Fruit fly (Drosophila melanogaster) whole organism, embryonic: ENCODE data around the gene Acp36DE.

Experiments
- ATbp ChIP-seq: fragments of 200-800 bp; sonication (Bioruptor generic); optimal IDR thresholded peaks from 2 replicates; lab custom pipeline; 2017; ENCODE audit warnings: missing biosample characterization, mild to moderate bottlenecking, missing genetic modification characterization, missing genetic modification reagents
- Atf3 ChIP-seq: fragments of 200-800 bp; sonication (Bioruptor generic); optimal IDR thresholded peaks from 3 replicates; lab custom pipeline; 2016; ENCODE audit warnings: missing biosample characterization, missing genetic modification characterization
- Blimp-1 ChIP-seq: fragments of 200-800 bp; sonication (Bioruptor generic); optimal IDR thresholded peaks from 3 replicates; lab custom pipeline; 2018; ENCODE audit warnings: missing biosample characterization, missing genetic modification characterization, mild to moderate bottlenecking, moderate library complexity, missing genetic modification reagents
- CG10959 ChIP-seq: fragments of 200-800 bp; sonication (Bioruptor generic); IDR thresholded peaks from 2 replicates; pipeline ENCODE4 v1.3.6; 2022; ENCODE audit warnings: missing biosample characterization, missing genetic modification characterization
- CG12391 ChIP-seq: fragments of 200-800 bp; sonication (Bioruptor generic); optimal IDR thresholded peaks from 3 replicates; lab custom pipeline; 2018; ENCODE audit warnings: missing biosample characterization, mild to moderate bottlenecking, missing genetic modification characterization, moderate library complexity
- CG12769 ChIP-seq: fragments of 200-800 bp; sonication (Bioruptor generic); optimal IDR thresholded peaks from 2 replicates; lab custom pipeline; 2019; ENCODE audit warnings: missing biosample characterization, mild to moderate bottlenecking, missing genetic modification characterization, moderate library complexity
- CG13424 ChIP-seq: fragments of 200-800 bp; sonication (Bioruptor generic); optimal IDR thresholded peaks from 2 replicates; lab custom pipeline; 2019; ENCODE audit warnings: missing biosample characterization, mild to moderate bottlenecking, missing genetic modification characterization, moderate library complexity
- CG14710 ChIP-seq: fragments of 200-800 bp; sonication (Bioruptor generic); optimal IDR thresholded peaks from 3 replicates; lab custom pipeline; 2019; ENCODE audit warnings: missing biosample characterization, mild to moderate bottlenecking, missing genetic modification characterization, moderate library complexity
- CG15601 ChIP-seq: fragments of 200-800 bp; sonication (Bioruptor generic); optimal IDR thresholded peaks from 3 replicates; lab custom pipeline; 2019; ENCODE audit warnings: missing biosample characterization, mild to moderate bottlenecking, missing genetic modification characterization, moderate library complexity
- CG16815 ChIP-seq: fragments of 200-800 bp; sonication (Bioruptor generic); optimal IDR thresholded peaks from 3 replicates; lab custom pipeline; 2017; ENCODE audit warnings: missing biosample characterization, mild to moderate bottlenecking, missing genetic modification characterization
- CG2712 ChIP-seq: fragments of 200-800 bp; optimal IDR thresholded peaks from 3 replicates; lab custom pipeline; 2019; ENCODE audit warnings: missing biosample characterization, mild to moderate bottlenecking, missing genetic modification characterization, moderate library complexity
- CG2875 ChIP-seq: fragments of 200-800 bp; sonication (Bioruptor generic); optimal IDR thresholded peaks from 2 replicates; lab custom pipeline; 2017; ENCODE audit warnings: missing biosample characterization, mild to moderate bottlenecking, missing genetic modification characterization, missing genetic modification reagents
- CG31365 ChIP-seq: fragments of 200-800 bp; sonication (Bioruptor generic); optimal IDR thresholded peaks from 2 replicates; lab custom pipeline; 2018; ENCODE audit warnings: missing biosample characterization, mild to moderate bottlenecking, missing genetic modification characterization
- CG31441 ChIP-seq: fragments of 200-800 bp; sonication (Bioruptor generic); IDR thresholded peaks from 2 replicates; pipeline ENCODE4 v1.3.6; 2022; ENCODE audit warnings: missing biosample characterization, missing genetic modification characterization
- CG3407 ChIP-seq: fragments of 200-800 bp; sonication (Bioruptor generic); optimal IDR thresholded peaks from 2 replicates; lab custom pipeline; 2018; ENCODE audit warnings: missing biosample characterization, mild to moderate bottlenecking, missing genetic modification characterization
- CG4707 ChIP-seq: fragments of 200-800 bp; sonication (Bioruptor generic); optimal IDR thresholded peaks from 2 replicates; lab custom pipeline; 2018; ENCODE audit warnings: missing biosample characterization, mild to moderate bottlenecking, missing genetic modification characterization, moderate library complexity
- CG4820 ChIP-seq: fragments of 200-800 bp; sonication (Bioruptor generic); optimal IDR thresholded peaks from 3 replicates; lab custom pipeline; 2016; ENCODE audit warnings: missing biosample characterization, missing genetic modification characterization
- CG6254 ChIP-seq: fragments of 200-800 bp; sonication (Bioruptor generic); optimal IDR thresholded peaks from 3 replicates; lab custom pipeline; 2017; ENCODE audit warnings: mild to moderate bottlenecking, missing biosample characterization, missing genetic modification reagents, missing genetic modification characterization
- CG7839 ChIP-seq: fragments of 200-800 bp; sonication (Bioruptor generic); optimal IDR thresholded peaks from 3 replicates; lab custom pipeline; 2018; ENCODE audit warnings: missing biosample characterization, mild to moderate bottlenecking, missing genetic modification characterization, moderate library complexity
- CG8359 ChIP-seq: fragments of 200-800 bp; sonication (Bioruptor generic); optimal IDR thresholded peaks from 2 replicates; lab custom pipeline; 2017; ENCODE audit warnings: missing biosample characterization, mild to moderate bottlenecking, missing genetic modification characterization, borderline replicate concordance
- CG9437 ChIP-seq: fragments of 200-800 bp; sonication (Bioruptor generic); optimal IDR thresholded peaks from 2 replicates; lab custom pipeline; 2018; ENCODE audit warnings: missing biosample characterization, mild to moderate bottlenecking, missing genetic modification characterization
- CG9727 ChIP-seq: fragments of 200-800 bp; sonication (Bioruptor generic); optimal IDR thresholded peaks from 3 replicates; lab custom pipeline; 2017; ENCODE audit warnings: missing biosample characterization, mild to moderate bottlenecking, missing genetic modification characterization
- D ChIP-seq, 2 experiments: fragments of 200-800 bp in 1 of 2; fragments of >200 bp in 1 of 2; sonication (Bioruptor generic) in 1 of 2; optimal IDR thresholded peaks; 2 replicates in 1 of 2; 3 replicates in 1 of 2; lab custom pipeline; 2017; ENCODE audit warnings: mild to moderate bottlenecking in 1 of 2, missing biosample characterization in 1 of 2, missing genetic modification characterization in 1 of 2, missing genetic modification reagents in 1 of 2
- Dll ChIP-seq: fragments of 200-800 bp; sonication (Bioruptor generic); IDR thresholded peaks from 4 replicates; pipeline ENCODE4 v1.3.6; 2022; ENCODE audit warnings: missing biosample characterization, missing genetic modification characterization; ENCODE audit not compliant: partially characterized antibody
- Doc3 ChIP-seq: fragments of 200-800 bp; sonication (Bioruptor generic); IDR thresholded peaks from 3 replicates; pipeline ENCODE4 v1.3.6; 2022; ENCODE audit warnings: missing biosample characterization, missing genetic modification characterization; ENCODE audit not compliant: partially characterized antibody
- Drgx ChIP-seq: fragments of 200-800 bp; sonication (Bioruptor generic); IDR thresholded peaks from 2 replicates; pipeline ENCODE4 v1.3.6; 2022; ENCODE audit warnings: missing biosample characterization, missing genetic modification characterization
- Eip74EF ChIP-seq, 2 experiments: fragments of 200-800 bp in 1 of 2; fragments of >200 bp in 1 of 2; sonication (Bioruptor generic) in 1 of 2; optimal IDR thresholded peaks; 2 replicates each; lab custom pipeline; 2017 to 2019; ENCODE audit warnings: missing biosample characterization in 2 of 2, missing genetic modification characterization in 2 of 2, mild to moderate bottlenecking in 1 of 2, moderate library complexity in 1 of 2
- Lhr ChIP-seq: fragments of 200-800 bp; sonication (Bioruptor generic); optimal IDR thresholded peaks from 3 replicates; lab custom pipeline; 2017; ENCODE audit warnings: mild to moderate bottlenecking, missing biosample characterization, missing genetic modification reagents, missing genetic modification characterization
- Pdp1 ChIP-seq, 2 experiments: fragments of 200-800 bp; sonication (Bioruptor generic); optimal IDR thresholded peaks; 3 replicates each; lab custom pipeline; 2016; ENCODE audit warnings: missing biosample characterization in 2 of 2, missing genetic modification characterization in 2 of 2, mild to moderate bottlenecking in 1 of 2, moderate library complexity in 1 of 2
- Rfx ChIP-seq: fragments of 200-800 bp; sonication (Bioruptor generic); IDR thresholded peaks from 2 replicates; pipeline ENCODE4 v1.3.6; 2022; ENCODE audit warnings: missing biosample characterization, missing genetic modification characterization
- Sox100B ChIP-seq: fragments of 200-800 bp; sonication (Bioruptor generic); optimal IDR thresholded peaks from 3 replicates; lab custom pipeline; 2018; ENCODE audit warnings: missing biosample characterization, mild to moderate bottlenecking, missing genetic modification characterization
- Spps ChIP-seq: fragments of 200-800 bp; sonication (Bioruptor generic); optimal IDR thresholded peaks from 2 replicates; lab custom pipeline; 2018; ENCODE audit warnings: missing biosample characterization, mild to moderate bottlenecking, missing genetic modification characterization
- Ssrp ChIP-seq: fragments of 200-800 bp; sonication (Bioruptor generic); optimal IDR thresholded peaks from 2 replicates; lab custom pipeline; 2018; ENCODE audit warnings: missing biosample characterization, mild to moderate bottlenecking, missing genetic modification characterization, moderate library complexity
- Tbp ChIP-seq: fragments of >200 bp; optimal IDR thresholded peaks from 2 replicates; lab custom pipeline; 2018; ENCODE audit warnings: missing biosample characterization, missing genetic modification characterization
- Xbp1 ChIP-seq: fragments of 200-800 bp; sonication (Bioruptor generic); optimal IDR thresholded peaks from 3 replicates; lab custom pipeline; 2016; ENCODE audit warnings: missing biosample characterization, mild to moderate bottlenecking, missing genetic modification characterization
- Xrp1 ChIP-seq: fragments of 200-800 bp; sonication (Bioruptor generic); IDR thresholded peaks from 2 replicates; pipeline ENCODE4 v1.3.6; 2022; ENCODE audit warnings: missing biosample characterization, missing genetic modification characterization
- bab2 ChIP-seq: fragments of 200-800 bp; sonication (Bioruptor generic); optimal IDR thresholded peaks from 2 replicates; lab custom pipeline; 2016; ENCODE audit warnings: missing biosample characterization, missing genetic modification characterization
- chif ChIP-seq, 2 experiments: fragments of 200-800 bp; sonication (Bioruptor generic); optimal IDR thresholded peaks; 3 replicates each; lab custom pipeline; 2016; ENCODE audit warnings: missing biosample characterization in 2 of 2, missing genetic modification characterization in 2 of 2
- corto ChIP-seq: fragments of 200-800 bp; sonication (Bioruptor generic); optimal IDR thresholded peaks from 2 replicates; lab custom pipeline; 2016; ENCODE audit warnings: missing biosample characterization, mild to moderate bottlenecking, missing genetic modification characterization, moderate library complexity
- jumu ChIP-seq: fragments of 200-800 bp; sonication (Bioruptor generic); optimal IDR thresholded peaks from 3 replicates; lab custom pipeline; 2016; ENCODE audit warnings: missing biosample characterization, missing genetic modification characterization
- odd ChIP-seq: fragments of 200-800 bp; sonication (Bioruptor generic); optimal IDR thresholded peaks from 2 replicates; lab custom pipeline; 2017; ENCODE audit warnings: missing biosample characterization, mild to moderate bottlenecking, missing genetic modification characterization
- phol ChIP-seq: fragments of 200-800 bp; sonication (Bioruptor generic); optimal IDR thresholded peaks from 3 replicates; lab custom pipeline; 2018; ENCODE audit warnings: missing biosample characterization, mild to moderate bottlenecking, missing genetic modification characterization, moderate library complexity
- psq ChIP-seq: fragments of 200-800 bp; sonication (Bioruptor generic); optimal IDR thresholded peaks from 2 replicates; lab custom pipeline; 2017; ENCODE audit warnings: missing biosample characterization, missing genetic modification characterization
- pum ChIP-seq: fragments of 200-800 bp; sonication (Bioruptor generic); optimal IDR thresholded peaks from 2 replicates; lab custom pipeline; 2016; ENCODE audit warnings: missing biosample characterization, missing genetic modification characterization
- tap ChIP-seq: fragments of 200-800 bp; optimal IDR thresholded peaks from 3 replicates; lab custom pipeline; 2019; ENCODE audit warnings: missing biosample characterization, mild to moderate bottlenecking, missing genetic modification characterization, moderate library complexity
- trem ChIP-seq: fragments of 200-800 bp; optimal IDR thresholded peaks from 3 replicates; lab custom pipeline; 2019; ENCODE audit warnings: missing biosample characterization, mild to moderate bottlenecking, missing genetic modification characterization, moderate library complexity
- twi ChIP-seq: fragments of 200-800 bp; optimal IDR thresholded peaks from 2 replicates; lab custom pipeline; 2019; ENCODE audit warnings: missing biosample characterization, mild to moderate bottlenecking, missing genetic modification characterization, moderate library complexity
- vnd ChIP-seq: fragments of 200-800 bp; sonication (Bioruptor generic); IDR thresholded peaks from 3 replicates; pipeline ENCODE4 v1.3.6; 2022; ENCODE audit warnings: missing biosample characterization, missing genetic modification characterization; ENCODE audit not compliant: partially characterized antibody

Acp36DE gene

DNA sequence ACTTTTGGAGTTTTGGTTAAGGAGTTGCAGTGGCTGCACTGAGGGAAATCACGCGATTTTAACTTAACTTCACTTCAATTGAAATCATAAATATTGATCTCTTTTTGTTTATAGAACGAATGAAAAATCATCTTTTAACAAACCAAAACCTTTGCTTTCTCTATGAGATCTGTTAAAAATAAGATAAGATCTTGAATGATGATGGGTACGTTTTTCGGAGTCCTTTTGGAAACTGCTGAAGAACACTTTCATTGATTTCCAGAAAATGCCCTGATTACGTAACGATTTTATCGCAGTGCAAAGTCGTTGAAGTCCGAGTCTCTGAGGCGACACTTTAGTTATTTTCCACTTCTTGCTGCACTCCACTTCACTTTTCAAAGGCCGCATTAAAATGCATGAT is 46.5 kb downstream of the Acp36DE start (continued):
- 0 out of 2 replicates have a peak, but pooled peaks have one; percentile 11 for TF ChIP-seq CG10959 (GFP tag; lab: Robert Waterston, UW)
- TF ChIP-seq ATbp (GFP tag; lab: Kevin White, UChicago) = peak; percentile 47
- peak; percentile 61 for TF ChIP-seq CG15601
- peak; percentile 3 for TF ChIP-seq jumu (GFP tag; lab: Kevin White, UChicago)
- TF ChIP-seq Blimp-1 (GFP tag; lab: Kevin White, UChicago) = peak; percentile 62
- peak; percentile 5 to 58 for TF ChIP-seq chif (GFP tag; optimal IDR thresholded peaks at IDR 0.05; lab: Kevin White, UChicago)
- TF ChIP-seq CG9437 (GFP tag; lab: Kevin White, UChicago) = peak; percentile 38
- peak; percentile 27 for TF ChIP-seq CG16815
- peak; percentile 67 for TF ChIP-seq CG2875 (GFP tag; lab: Kevin White, UChicago)
- TF ChIP-seq Spps (tag; lab: Kevin White, UChicago) = peak; percentile 63
- TF ChIP-seq Ssrp (tag; lab: Kevin White, UChicago) = peak; percentile 77
- peak; percentile 42 for TF ChIP-seq odd (GFP tag; lab: Kevin White, UChicago)
- peak; percentile 41 for TF ChIP-seq pum (GFP tag; lab: Kevin White, UChicago)
- peak; percentile 81 for TF ChIP-seq CG2712 (tag; lab: Kevin White, UChicago)
- peak; percentile 33 for TF ChIP-seq CG3407
- TF ChIP-seq twi (tag; lab: Kevin White, UChicago) = peak; percentile 21
- peak; percentile 45 for TF ChIP-seq Lhr
- TF ChIP-seq Rfx (GFP tag; lab: Robert Waterston, UW) = no peak
- peak; percentile 73; the same call in 1 of the 2 replicates for TF ChIP-seq CG31441
- no peak for TF ChIP-seq vnd
- peak; percentile 54 for TF ChIP-seq tap
- TF ChIP-seq Sox100B (GFP tag; lab: Kevin White, UChicago) = peak; percentile 45
- no peak for TF ChIP-seq D (optimal IDR thresholded peaks at IDR 0.05; lab: Kevin White, UChicago)
- TF ChIP-seq D (GFP tag; optimal IDR thresholded peaks at IDR 0.05; lab: Kevin White, UChicago) = peak; percentile 61
- no peak for TF ChIP-seq Dll (GFP tag; lab: Robert Waterston, UW)
- peak; percentile 75 for TF ChIP-seq corto (GFP tag; lab: Kevin White, UChicago)
- no peak for TF ChIP-seq psq (GFP tag; lab: Kevin White, UChicago)
- peak; percentile 35 for TF ChIP-seq CG9727 (GFP tag; lab: Kevin White, UChicago)
- peak; percentile 32 for TF ChIP-seq CG6254 (GFP tag; lab: Kevin White, UChicago)
- TF ChIP-seq Xrp1 = peak; percentile 52; the same call in 1 of the 2 replicates
- TF ChIP-seq CG31365 = no peak
- peak; percentile 39 for TF ChIP-seq trem (tag; lab: Kevin White, UChicago)
- TF ChIP-seq Pdp1 (GFP tag; optimal IDR thresholded peaks at IDR 0.05; lab: Kevin White, UChicago) = peak; percentile 11 to 94
- peak; percentile 10 for TF ChIP-seq bab2 (GFP tag; lab: Kevin White, UChicago)
- peak; percentile 58 for TF ChIP-seq Xbp1 (GFP tag; lab: Kevin White, UChicago)
- peak; percentile 37 for TF ChIP-seq CG4820 (GFP tag; lab: Kevin White, UChicago)
- peak; percentile 55 for TF ChIP-seq CG12391
- TF ChIP-seq CG14710 = peak; percentile 68
- TF ChIP-seq Atf3 = peak; percentile 29
- peak; percentile 21 for TF ChIP-seq CG4707 (GFP tag; lab: Kevin White, UChicago)
- peak; percentile 54 for TF ChIP-seq CG8359 (GFP tag; lab: Kevin White, UChicago)
- no peak for TF ChIP-seq CG12769
- no peak for TF ChIP-seq Tbp (GFP tag; lab: Kevin White, UChicago)
- TF ChIP-seq Eip74EF (GFP tag; optimal IDR thresholded peaks at IDR 0.05; lab: Kevin White, UChicago) = peak in 1 of 2 experiments; percentile 24
- TF ChIP-seq Doc3 = no peak
- peak; percentile 67 for TF ChIP-seq Drgx (GFP tag; lab: Robert Waterston, UW)
- peak; percentile 72 for TF ChIP-seq CG7839 (tag; lab: Kevin White, UChicago)
- TF ChIP-seq CG13424 (tag; lab: Kevin White, UChicago) = peak; percentile 49
- TF ChIP-seq phol (tag; lab: Kevin White, UChicago) = peak; percentile 83
